Fruit fly (Drosophila melanogaster) whole organism, embryonic: ENCODE data around the gene Sb.

Experiments used
- Abd-B ChIP-seq: fragments of 200-800 bp; sonication (Bioruptor generic); optimal IDR thresholded peaks from 2 replicates; lab custom pipeline; 2018; ENCODE audit warnings: missing biosample characterization, mild to moderate bottlenecking, missing genetic modification characterization, moderate library complexity
- Blimp-1 ChIP-seq: fragments of 200-800 bp; sonication (Bioruptor generic); optimal IDR thresholded peaks from 3 replicates; lab custom pipeline; 2018; ENCODE audit warnings: missing biosample characterization, missing genetic modification characterization, mild to moderate bottlenecking, moderate library complexity, missing genetic modification reagents
- CG10565 ChIP-seq: fragments of 200-800 bp; sonication (Bioruptor generic); optimal IDR thresholded peaks from 3 replicates; lab custom pipeline; 2016; ENCODE audit warnings: missing biosample characterization, mild to moderate bottlenecking, missing genetic modification characterization
- CG11247 ChIP-seq: fragments of 200-800 bp; sonication (Bioruptor generic); IDR thresholded peaks from 2 replicates; pipeline ENCODE4 v1.3.6; 2022; ENCODE audit warnings: missing biosample characterization, missing genetic modification characterization
- CG12942 ChIP-seq: fragments of 200-800 bp; sonication (Bioruptor generic); optimal IDR thresholded peaks from 3 replicates; lab custom pipeline; 2016; ENCODE audit warnings: missing biosample characterization, missing genetic modification characterization
- CG13296 ChIP-seq: fragments of 200-800 bp; sonication (Bioruptor generic); optimal IDR thresholded peaks from 3 replicates; lab custom pipeline; 2018; ENCODE audit warnings: missing biosample characterization, mild to moderate bottlenecking, missing genetic modification characterization
- CG13624 ChIP-seq: fragments of 200-800 bp; sonication (Bioruptor generic); optimal IDR thresholded peaks from 2 replicates; lab custom pipeline; 2016; ENCODE audit warnings: missing biosample characterization, missing genetic modification characterization
- CG13775 ChIP-seq: fragments of 200-800 bp; sonication (Bioruptor generic); optimal IDR thresholded peaks from 3 replicates; lab custom pipeline; 2017; ENCODE audit warnings: missing biosample characterization, mild to moderate bottlenecking, missing genetic modification characterization
- CG14710 ChIP-seq: fragments of 200-800 bp; sonication (Bioruptor generic); optimal IDR thresholded peaks from 3 replicates; lab custom pipeline; 2019; ENCODE audit warnings: missing biosample characterization, mild to moderate bottlenecking, missing genetic modification characterization, moderate library complexity
- CG17802 ChIP-seq: fragments of 200-800 bp; sonication (Bioruptor generic); optimal IDR thresholded peaks from 2 replicates; lab custom pipeline; 2018; ENCODE audit warnings: missing biosample characterization, mild to moderate bottlenecking, missing genetic modification characterization, moderate library complexity
- CG2712 ChIP-seq: fragments of 200-800 bp; optimal IDR thresholded peaks from 3 replicates; lab custom pipeline; 2019; ENCODE audit warnings: missing biosample characterization, mild to moderate bottlenecking, missing genetic modification characterization, moderate library complexity
- CG30403 ChIP-seq: fragments of 200-800 bp; sonication (Bioruptor generic); optimal IDR thresholded peaks from 3 replicates; lab custom pipeline; 2016; ENCODE audit warnings: missing biosample characterization, missing genetic modification characterization
- CG4730 ChIP-seq: fragments of 200-800 bp; sonication (Bioruptor generic); IDR thresholded peaks from 2 replicates; pipeline ENCODE4 v1.3.6; 2022; ENCODE audit warnings: missing biosample characterization, missing genetic modification characterization
- CG7271 ChIP-seq: fragments of 200-800 bp; sonication (Bioruptor generic); optimal IDR thresholded peaks from 2 replicates; lab custom pipeline; 2018; ENCODE audit warnings: missing biosample characterization, mild to moderate bottlenecking, missing genetic modification characterization, moderate library complexity
- CG7357 ChIP-seq: fragments of 200-800 bp; sonication (Bioruptor generic); IDR thresholded peaks from 3 replicates; pipeline ENCODE4 v1.3.6; 2022; ENCODE audit warnings: missing biosample characterization, missing genetic modification characterization
- CTCF ChIP-seq: fragments of 200-800 bp; sonication (Bioruptor generic); optimal IDR thresholded peaks from 2 replicates; lab custom pipeline; 2017; ENCODE audit warnings: missing biosample characterization, mild to moderate bottlenecking, missing genetic modification characterization, moderate library complexity
- E2f1 ChIP-seq: fragments of 200-800 bp; sonication (Bioruptor generic); IDR thresholded peaks from 2 replicates; pipeline ENCODE4 v1.3.6; 2022; ENCODE audit warnings: missing biosample characterization, missing genetic modification characterization
- Gug ChIP-seq: fragments of 200-800 bp; sonication (Bioruptor generic); IDR thresholded peaks from 4 replicates; pipeline ENCODE4 v1.3.6; 2022; ENCODE audit warnings: missing biosample characterization, missing genetic modification characterization
- Hand ChIP-seq: fragments of 200-800 bp; sonication (Bioruptor generic); optimal IDR thresholded peaks from 2 replicates; lab custom pipeline; 2017; ENCODE audit warnings: mild to moderate bottlenecking, missing biosample characterization, missing genetic modification reagents, missing genetic modification characterization
- Hr3 ChIP-seq: fragments of 200-800 bp; sonication (Bioruptor generic); optimal IDR thresholded peaks from 3 replicates; lab custom pipeline; 2016; ENCODE audit warnings: missing biosample characterization, missing genetic modification characterization
- Meics ChIP-seq: fragments of 200-800 bp; sonication (Bioruptor generic); optimal IDR thresholded peaks from 2 replicates; lab custom pipeline; 2017; ENCODE audit warnings: missing biosample characterization, mild to moderate bottlenecking, missing genetic modification characterization
- NC2α ChIP-seq: fragments of 200-800 bp; sonication (Bioruptor generic); optimal IDR thresholded peaks from 2 replicates; lab custom pipeline; 2016; ENCODE audit warnings: missing biosample characterization, missing genetic modification characterization
- Opbp ChIP-seq: fragments of 200-800 bp; sonication (Bioruptor generic); IDR thresholded peaks from 3 replicates; pipeline ENCODE4 v1.3.6; 2022; ENCODE audit warnings: missing biosample characterization, missing genetic modification characterization; ENCODE audit not compliant: partially characterized antibody
- Poxn ChIP-seq: fragments of 200-800 bp; sonication (Bioruptor generic); IDR thresholded peaks from 2 replicates; pipeline ENCODE4 v1.3.6; 2022; ENCODE audit warnings: missing biosample characterization, missing genetic modification characterization
- Sry-β ChIP-seq: fragments of 200-800 bp; sonication (Bioruptor generic); optimal IDR thresholded peaks from 2 replicates; lab custom pipeline; 2018; ENCODE audit warnings: missing biosample characterization, mild to moderate bottlenecking, missing genetic modification characterization, moderate library complexity
- ase ChIP-seq: fragments of 200-800 bp; sonication (Bioruptor generic); IDR thresholded peaks from 3 replicates; pipeline ENCODE4 v1.3.6; 2022; ENCODE audit warnings: missing biosample characterization, missing genetic modification characterization
- ash1 ChIP-seq: fragments of 200-800 bp; sonication (Bioruptor generic); optimal IDR thresholded peaks from 2 replicates; lab custom pipeline; 2018; ENCODE audit warnings: missing biosample characterization, mild to moderate bottlenecking, missing genetic modification characterization
- bigmax ChIP-seq: fragments of 200-800 bp; sonication (Bioruptor generic); optimal IDR thresholded peaks from 2 replicates; lab custom pipeline; 2018; ENCODE audit warnings: missing biosample characterization, mild to moderate bottlenecking, missing genetic modification characterization
- br ChIP-seq: fragments of >200 bp; optimal IDR thresholded peaks from 2 replicates; lab custom pipeline; 2017
- crc ChIP-seq: fragments of 200-800 bp; sonication (Bioruptor generic); optimal IDR thresholded peaks from 2 replicates; lab custom pipeline; 2016; ENCODE audit warnings: missing biosample characterization, missing genetic modification characterization
- dati ChIP-seq: fragments of 200-800 bp; sonication (Bioruptor generic); IDR thresholded peaks from 2 replicates; pipeline ENCODE4 v1.3.6; 2022; ENCODE audit warnings: missing biosample characterization, missing genetic modification characterization
- fd102C ChIP-seq: fragments of 200-800 bp; sonication (Bioruptor generic); optimal IDR thresholded peaks from 2 replicates; lab custom pipeline; 2018; ENCODE audit warnings: missing biosample characterization, mild to moderate bottlenecking, missing genetic modification characterization, moderate library complexity
- gro ChIP-seq: fragments of 200-800 bp; sonication (Bioruptor generic); optimal IDR thresholded peaks from 2 replicates; lab custom pipeline; 2016; ENCODE audit warnings: missing biosample characterization, missing genetic modification characterization
- hb ChIP-seq: fragments of 200-800 bp; sonication (Bioruptor generic); IDR thresholded peaks from 3 replicates; pipeline ENCODE4 v1.3.6; 2022; ENCODE audit warnings: missing biosample characterization, missing genetic modification characterization; ENCODE audit not compliant: partially characterized antibody
- her ChIP-seq: fragments of 200-800 bp; sonication (Bioruptor generic); optimal IDR thresholded peaks from 2 replicates; lab custom pipeline; 2016; ENCODE audit warnings: missing biosample characterization, missing genetic modification characterization
- lilli ChIP-seq: fragments of 200-800 bp; sonication (Bioruptor generic); optimal IDR thresholded peaks from 3 replicates; lab custom pipeline; 2016; ENCODE audit warnings: missing biosample characterization, missing genetic modification characterization
- mirr ChIP-seq: fragments of 200-800 bp; sonication (Bioruptor generic); optimal IDR thresholded peaks from 3 replicates; lab custom pipeline; 2018; ENCODE audit warnings: missing biosample characterization, mild to moderate bottlenecking, missing genetic modification characterization
- mld ChIP-seq: fragments of 200-800 bp; sonication (Bioruptor generic); IDR thresholded peaks from 3 replicates; pipeline ENCODE4 v1.3.6; 2022; ENCODE audit warnings: missing biosample characterization, missing genetic modification characterization; ENCODE audit not compliant: partially characterized antibody
- nerfin-2 ChIP-seq: fragments of 200-800 bp; sonication (Bioruptor generic); IDR thresholded peaks from 2 replicates; pipeline ENCODE4 v1.3.6; 2022; ENCODE audit warnings: missing biosample characterization, missing genetic modification characterization; ENCODE audit not compliant: partially characterized antibody
- pho ChIP-seq: fragments of 200-800 bp; sonication (Bioruptor generic); optimal IDR thresholded peaks from 2 replicates; lab custom pipeline; 2016; ENCODE audit warnings: missing biosample characterization, missing genetic modification characterization
- phol ChIP-seq: fragments of 200-800 bp; sonication (Bioruptor generic); optimal IDR thresholded peaks from 3 replicates; lab custom pipeline; 2018; ENCODE audit warnings: missing biosample characterization, mild to moderate bottlenecking, missing genetic modification characterization, moderate library complexity
- shn ChIP-seq: fragments of 200-800 bp; sonication (Bioruptor generic); optimal IDR thresholded peaks from 3 replicates; lab custom pipeline; 2016; ENCODE audit warnings: missing biosample characterization, missing genetic modification characterization
- sna ChIP-seq: fragments of 200-800 bp; sonication (Bioruptor generic); IDR thresholded peaks from 2 replicates; pipeline ENCODE4 v1.3.6; 2022; ENCODE audit warnings: missing biosample characterization, missing genetic modification characterization; ENCODE audit not compliant: partially characterized antibody
- sob ChIP-seq: fragments of 200-800 bp; sonication (Bioruptor generic); IDR thresholded peaks from 2 replicates; pipeline ENCODE4 v1.3.6; 2022; ENCODE audit warnings: missing biosample characterization, missing genetic modification characterization
- tll ChIP-seq, 2 experiments: fragments of 200-800 bp in 1 of 2; fragments of >200 bp in 1 of 2; sonication (Bioruptor generic) in 1 of 2; optimal IDR thresholded peaks; 2 replicates each; lab custom pipeline; 2017 to 2019; ENCODE audit warnings: missing biosample characterization in 2 of 2, missing genetic modification characterization in 2 of 2, mild to moderate bottlenecking in 1 of 2, moderate library complexity in 1 of 2
- toy ChIP-seq: fragments of 200-800 bp; sonication (Bioruptor generic); IDR thresholded peaks from 2 replicates; pipeline ENCODE4 v1.3.6; 2022; ENCODE audit warnings: missing biosample characterization, missing genetic modification characterization
- trem ChIP-seq: fragments of 200-800 bp; optimal IDR thresholded peaks from 3 replicates; lab custom pipeline; 2019; ENCODE audit warnings: missing biosample characterization, mild to moderate bottlenecking, missing genetic modification characterization, moderate library complexity
- ttk ChIP-seq: fragments of 200-800 bp; sonication (Bioruptor generic); IDR thresholded peaks from 2 replicates; pipeline ENCODE4 v2.1.2; 2022; ENCODE audit warnings: missing biosample characterization, missing genetic modification characterization
- yki ChIP-seq: fragments of >200 bp; optimal IDR thresholded peaks from 3 replicates; lab custom pipeline; 2018

The Sb gene

dm6 chr3R:16071689-16072580 is 44.0 kb upstream of the Sb start (continued):
- TF ChIP-seq CG2712 (tag; lab: Kevin White, UChicago) (peak; percentile 92), ase (GFP tag; lab: Robert Waterston, UW) (peak; percentile 52; the same call in 2 of the 3 replicates), Gug (GFP tag; lab: Robert Waterston, UW) (peak; percentile 21; the same call in 1 of the 4 replicates), Sry-β (GFP tag; lab: Kevin White, UChicago) (no peak), Hand (GFP tag; lab: Kevin White, UChicago) (no peak), bigmax (GFP tag; lab: Kevin White, UChicago) (no peak), CG14710 (peak; percentile 51), phol (tag; lab: Kevin White, UChicago) (peak; percentile 60), Hr3 (GFP tag; lab: Kevin White, UChicago) (peak; percentile 77), Opbp (no peak), ash1 (GFP tag; lab: Kevin White, UChicago) (no peak), CG13775 (GFP tag; lab: Kevin White, UChicago) (peak; percentile 42), nerfin-2 (no peak), mirr (GFP tag; lab: Kevin White, UChicago) (peak; percentile 43), hb (GFP tag; lab: Robert Waterston, UW) (no peak), CG13624 (GFP tag; lab: Kevin White, UChicago) (peak; percentile 1), Blimp-1 (peak; percentile 84), CG30403 (GFP tag; lab: Kevin White, UChicago) (peak; percentile 83), toy (GFP tag; lab: Robert Waterston, UW) (no peak), yki (lab: Kevin White, UChicago) (no peak), ttk (GFP tag; lab: Robert Waterston, UW) (peak; percentile 72), br (lab: Kevin White, UChicago) (no peak), trem (peak; percentile 84), gro (GFP tag; lab: Kevin White, UChicago) (no peak), CG4730 (0 out of 2 replicates have a peak, but pooled peaks have one; percentile 30), E2f1 (GFP tag; lab: Robert Waterston, UW) (peak; percentile 82), CG12942 (GFP tag; lab: Kevin White, UChicago) (peak; percentile 55), tll (GFP tag; optimal IDR thresholded peaks at IDR 0.05; lab: Kevin White, UChicago) (no peak), sob (peak; percentile 43; the same call in 1 of the 2 replicates), fd102C (no peak), CG7271 (no peak), crc (GFP tag; lab: Kevin White, UChicago) (peak; percentile 20), pho (GFP tag; lab: Kevin White, UChicago) (no peak), CG11247 (GFP tag; lab: Robert Waterston, UW) (0 out of 2 replicates have a peak, but pooled peaks have one; percentile 38), sna (GFP tag; lab: Robert Waterston, UW) (no peak), dati (GFP tag; lab: Robert Waterston, UW) (no peak), CG13296 (GFP tag; lab: Kevin White, UChicago) (no peak), CTCF (GFP tag; lab: Kevin White, UChicago) (no peak), CG17802 (tag; lab: Kevin White, UChicago) (peak; percentile 46), Meics (peak; percentile 30), lilli (GFP tag; lab: Kevin White, UChicago) (peak; percentile 55), shn (no peak), mld (GFP tag; lab: Robert Waterston, UW) (no peak), Poxn (GFP tag; lab: Robert Waterston, UW) (no peak), CG10565 (GFP tag; lab: Kevin White, UChicago) (no peak), Abd-B (GFP tag; lab: Kevin White, UChicago) (no peak), her (peak; percentile 12), CG7357 (GFP tag; lab: Robert Waterston, UW) (peak; percentile 51; the same call in 1 of the 3 replicates), NC2α (GFP tag; lab: Kevin White, UChicago) (no peak)
